Fruit fly (Drosophila melanogaster) Kc167 (cell line): Measurements from ENCODE around the gene CG42269.

Experiments
- Myc ChIP-seq: fragments of >200 bp; optimal IDR thresholded peaks from 2 replicates; lab custom pipeline; 2017; ENCODE audit warnings: missing external identifiers
- h ChIP-seq: fragments of >200 bp; optimal IDR thresholded peaks from 3 replicates; lab custom pipeline; 2018; ENCODE audit warnings: missing external identifiers
- insv ChIP-seq: fragments of >200 bp; optimal IDR thresholded peaks from 3 replicates; lab custom pipeline; 2018; ENCODE audit warnings: missing external identifiers
- psq ChIP-seq: fragments of >200 bp; optimal IDR thresholded peaks from 2 replicates; lab custom pipeline; 2017; ENCODE audit warnings: missing external identifiers
- ttk ChIP-seq: sonication (Bioruptor generic); optimal IDR thresholded peaks from 2 replicates; lab custom pipeline; 2017; ENCODE audit warnings: missing external identifiers

DNA sequence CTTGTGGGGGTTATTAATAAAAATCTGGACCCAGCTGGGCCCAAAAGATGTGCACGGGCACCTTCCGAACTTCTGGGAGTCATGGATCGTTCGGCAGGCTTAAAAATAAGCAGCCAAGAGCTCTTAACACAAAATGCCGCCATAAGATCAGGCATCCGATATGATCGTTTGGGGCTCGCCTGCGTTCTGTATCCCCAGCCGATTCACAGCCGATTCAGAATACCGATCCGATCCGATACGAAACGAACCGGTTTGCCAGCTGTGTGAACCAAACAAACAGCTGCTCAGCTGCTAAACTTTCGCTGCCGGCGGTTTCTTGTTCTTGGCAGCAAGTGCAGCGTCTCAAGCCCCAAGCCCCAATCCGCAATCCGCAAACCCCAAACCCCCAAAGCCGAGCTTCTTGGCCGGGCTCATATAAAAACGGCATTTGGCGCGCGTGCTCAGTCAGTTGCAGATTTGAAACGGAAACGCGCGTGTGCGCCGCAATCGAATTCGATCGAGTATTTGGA is at the start of gene CG42269:
- no peak for TF ChIP-seq ttk (lab: Kevin White, UChicago)
- TF ChIP-seq h (lab: Kevin White, UChicago), result no peak
- no peak for TF ChIP-seq psq (lab: Kevin White, UChicago)
- no peak for TF ChIP-seq Myc (lab: Kevin White, UChicago)
- no peak for TF ChIP-seq insv (lab: Kevin White, UChicago)
